Fruit fly (Drosophila melanogaster): ENCODE data around the gene EloA.

EloA gene

DNA sequence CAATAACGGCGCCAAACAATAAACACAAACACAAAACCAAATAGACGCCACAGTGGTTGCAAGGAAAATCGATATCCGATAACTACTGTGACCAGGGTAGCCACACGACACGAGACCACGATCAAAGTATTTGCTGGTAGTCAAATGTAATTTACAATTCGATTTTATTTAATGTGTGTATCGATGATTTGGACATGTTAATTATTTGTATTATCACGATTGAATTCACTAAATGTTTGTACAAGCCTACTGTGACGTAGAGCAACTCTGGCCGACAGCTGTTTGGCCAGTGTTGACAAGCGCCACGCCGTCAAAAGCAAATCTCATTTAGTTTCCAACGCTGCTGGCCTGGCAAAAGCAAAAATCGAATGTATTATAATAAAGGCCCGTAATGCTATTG is at the start of gene EloA, which contains the start of gene Rad60 (continued):
- TF ChIP-seq NK7.1 (GFP tag; optimal IDR thresholded peaks at IDR 0.05): peak; percentile 64
- TF ChIP-seq chm (GFP tag; IDR thresholded peaks at IDR 0.05): peak; percentile 71
- TF ChIP-seq GATAe (GFP tag; conservative IDR thresholded peaks at IDR 0.05): no peak
- peak; percentile 53 for TF ChIP-seq CG3995 (GFP tag; optimal IDR thresholded peaks at IDR 0.05)
- TF ChIP-seq dimm (GFP tag; IDR thresholded peaks at IDR 0.05): no peak
- no peak for TF ChIP-seq TFAM (GFP tag; optimal IDR thresholded peaks at IDR 0.05)
- peak; percentile 43 for TF ChIP-seq Hand (GFP tag; optimal IDR thresholded peaks at IDR 0.05)
- no peak for TF ChIP-seq wdn (GFP tag; IDR thresholded peaks at IDR 0.05)
- TF ChIP-seq nmo (GFP tag; optimal IDR thresholded peaks at IDR 0.05): peak; percentile 80
- TF ChIP-seq CG13287 (GFP tag; IDR thresholded peaks at IDR 0.05; ENCODE audit: partially characterized antibody): peak; percentile 86
- TF ChIP-seq slbo (GFP tag; IDR thresholded peaks at IDR 0.05): peak; percentile 80
- TF ChIP-seq Lhr (GFP tag; optimal IDR thresholded peaks at IDR 0.05): peak; percentile 67
- TF ChIP-seq CoRest (tag; optimal IDR thresholded peaks at IDR 0.05): peak; percentile 68
- TF ChIP-seq br (optimal IDR thresholded peaks at IDR 0.05): no peak
- TF ChIP-seq CG5180 (GFP tag; optimal IDR thresholded peaks at IDR 0.05): no peak
- TF ChIP-seq CG7372 (GFP tag; IDR thresholded peaks at IDR 0.05): 0 out of 2 replicates have a peak, but pooled peaks have one; percentile 12
- no peak for TF ChIP-seq abd-A (tag; optimal IDR thresholded peaks at IDR 0.05)
- no peak for TF ChIP-seq CG17612 (GFP tag; IDR thresholded peaks at IDR 0.05)
- TF ChIP-seq trh (GFP tag; optimal IDR thresholded peaks at IDR 0.05): peak; percentile 2
- no peak for TF ChIP-seq hth (optimal IDR thresholded peaks at IDR 0.05)
- peak; percentile 58 for TF ChIP-seq p53 (GFP tag; optimal IDR thresholded peaks at IDR 0.05)
- peak; percentile 56 for TF ChIP-seq Opbp (GFP tag; IDR thresholded peaks at IDR 0.05; ENCODE audit: partially characterized antibody)
- TF ChIP-seq CG6654 (GFP tag; optimal IDR thresholded peaks at IDR 0.05): peak; percentile 36
- peak; percentile 76 for TF ChIP-seq CG9727 (GFP tag; optimal IDR thresholded peaks at IDR 0.05)
- peak; percentile 50 for TF ChIP-seq CG10431 (GFP tag; optimal IDR thresholded peaks at IDR 0.05)
- TF ChIP-seq CG9876 (GFP tag; optimal IDR thresholded peaks at IDR 0.05): peak; percentile 60
- peak; percentile 73 for TF ChIP-seq dysf (GFP tag; IDR thresholded peaks at IDR 0.05)
- TF ChIP-seq tgo (GFP tag; IDR thresholded peaks at IDR 0.05): peak; percentile 54; the same call in 2 of the 3 replicates
- TF ChIP-seq ind (GFP tag; optimal IDR thresholded peaks at IDR 0.05): peak; percentile 83
- TF ChIP-seq CG33557 (GFP tag; optimal IDR thresholded peaks at IDR 0.05): peak; percentile 51
- peak; percentile 64 for TF ChIP-seq CG34224 (GFP tag; IDR thresholded peaks at IDR 0.05; ENCODE audit: partially characterized antibody)
- peak in 1 of 2 experiments; percentile 57 for TF ChIP-seq insv (GFP tag; optimal IDR thresholded peaks at IDR 0.05)
- TF ChIP-seq zf30C (GFP tag; optimal IDR thresholded peaks at IDR 0.05): no peak
- TF ChIP-seq fru (optimal IDR thresholded peaks at IDR 0.05): no peak
- no peak for TF ChIP-seq wor (GFP tag; IDR thresholded peaks at IDR 0.05)
- no peak; the same call in 1 of the 2 replicates for TF ChIP-seq CG42726 (GFP tag; IDR thresholded peaks at IDR 0.05; ENCODE audit: partially characterized antibody)
- TF ChIP-seq CG10543 (GFP tag; optimal IDR thresholded peaks at IDR 0.05): peak; percentile 61
- TF ChIP-seq E2f2 (GFP tag; IDR thresholded peaks at IDR 0.05): peak; percentile 73
- TF ChIP-seq hb (GFP tag; IDR thresholded peaks at IDR 0.05; ENCODE audit: partially characterized antibody): peak; percentile 58; the same call in 1 of the 3 replicates
- peak; percentile 55 for TF ChIP-seq twi (tag; optimal IDR thresholded peaks at IDR 0.05)
- TF ChIP-seq CG18262 (tag; optimal IDR thresholded peaks at IDR 0.05): peak; percentile 57
- peak; percentile 33 for TF ChIP-seq CTCF (GFP tag; optimal IDR thresholded peaks at IDR 0.05)
- TF ChIP-seq CG7271 (tag; optimal IDR thresholded peaks at IDR 0.05): peak; percentile 54
- no peak for TF ChIP-seq pros (GFP tag; optimal IDR thresholded peaks at IDR 0.05)
- peak; percentile 65 for TF ChIP-seq Nf-YC (tag; optimal IDR thresholded peaks at IDR 0.05)
- peak; percentile 10 for TF ChIP-seq CG17912 (GFP tag; optimal IDR thresholded peaks at IDR 0.05)
- peak; percentile 59; the same call in 1 of the 2 replicates for TF ChIP-seq klu (GFP tag; IDR thresholded peaks at IDR 0.05)
- TF ChIP-seq Dek (tag; optimal IDR thresholded peaks at IDR 0.05): no peak
- TF ChIP-seq E2f1 (GFP tag; IDR thresholded peaks at IDR 0.05): peak; percentile 49; the same call in 1 of the 2 replicates
- TF ChIP-seq pfk (GFP tag; optimal IDR thresholded peaks at IDR 0.05): no peak
- TF ChIP-seq vfl (GFP tag; optimal IDR thresholded peaks at IDR 0.05): peak; percentile 70
- peak; percentile 65 for TF ChIP-seq unc-4 (GFP tag; IDR thresholded peaks at IDR 0.05; ENCODE audit: partially characterized antibody)
